Worm (Caenorhabditis elegans) whole organism, L3 larva: ENCODE measurements around the gene M18.6.

Source experiments
- R02D3.7 ChIP-seq: fragments of 150-350 bp; optimal IDR thresholded peaks from 2 replicates; lab custom pipeline; 2014; ENCODE audit warnings: missing biosample characterization, missing genetic modification characterization
- ZK546.5 ChIP-seq: sonication (generic microtip); optimal IDR thresholded peaks from 2 replicates; lab custom pipeline; 2017; ENCODE audit warnings: missing biosample characterization, missing genetic modification characterization
- aly-2 ChIP-seq: fragments of 150-350 bp; optimal IDR thresholded peaks from 2 replicates; lab custom pipeline; 2014; ENCODE audit warnings: missing biosample characterization, missing genetic modification characterization
- ceh-16 ChIP-seq: sonication (generic microtip); optimal IDR thresholded peaks from 2 replicates; lab custom pipeline; 2017; ENCODE audit warnings: missing biosample characterization, missing genetic modification characterization
- egl-27 ChIP-seq: sonication (generic microtip); optimal IDR thresholded peaks from 4 replicates; lab custom pipeline; 2017; ENCODE audit warnings: missing biosample characterization, missing genetic modification reagents, missing genetic modification characterization
- egl-5 ChIP-seq: fragments of 150-350 bp; optimal IDR thresholded peaks from 2 replicates; lab custom pipeline; 2017; ENCODE audit warnings: missing biosample characterization, missing genetic modification reagents, missing genetic modification characterization, inconsistent platforms
- elt-1 ChIP-seq: fragments of 150-350 bp; optimal IDR thresholded peaks from 2 replicates; lab custom pipeline; 2014; ENCODE audit warnings: missing biosample characterization, missing genetic modification characterization
- elt-2 ChIP-seq: sonication (generic microtip); optimal IDR thresholded peaks from 2 replicates; lab custom pipeline; 2016; ENCODE audit warnings: missing genetic modification reagents, mild to moderate bottlenecking, missing genetic modification characterization, missing compliant biosample characterization
- elt-3 ChIP-seq, 3 experiments: fragments of 150-350 bp in 1 of 3; sonication (generic microtip) in 2 of 3; optimal IDR thresholded peaks; 2 replicates in 2 of 3; 4 replicates in 1 of 3; lab custom pipeline; 2014 to 2017; ENCODE audit warnings: missing biosample characterization in 3 of 3, missing genetic modification characterization in 3 of 3
- fkh-10 ChIP-seq: sonication (generic microtip); optimal IDR thresholded peaks from 2 replicates; lab custom pipeline; 2017; ENCODE audit warnings: missing biosample characterization, missing genetic modification reagents, missing genetic modification characterization
- fkh-2 ChIP-seq: fragments of 150-350 bp; optimal IDR thresholded peaks from 2 replicates; lab custom pipeline; 2014; ENCODE audit warnings: missing biosample characterization, missing genetic modification reagents, missing genetic modification characterization
- fos-1 ChIP-seq: fragments of 150-350 bp; optimal IDR thresholded peaks from 2 replicates; lab custom pipeline; 2014; ENCODE audit warnings: missing biosample characterization, missing genetic modification characterization
- jun-1 ChIP-seq: fragments of 150-350 bp; optimal IDR thresholded peaks from 2 replicates; lab custom pipeline; 2014; ENCODE audit warnings: missing biosample characterization, missing genetic modification reagents, missing genetic modification characterization
- lin-15B ChIP-seq: fragments of 150-350 bp; optimal IDR thresholded peaks from 2 replicates; lab custom pipeline; 2014; ENCODE audit warnings: missing biosample characterization, missing genetic modification characterization
- lin-39 ChIP-seq: fragments of 150-350 bp; optimal IDR thresholded peaks from 2 replicates; lab custom pipeline; 2018; ENCODE audit warnings: missing biosample characterization, missing genetic modification reagents, missing genetic modification characterization
- lsy-12 ChIP-seq: sonication (generic microtip); optimal IDR thresholded peaks from 2 replicates; lab custom pipeline; 2016; ENCODE audit warnings: mild to moderate bottlenecking, missing genetic modification characterization, missing compliant biosample characterization
- mdl-1 ChIP-seq: fragments of 150-350 bp; optimal IDR thresholded peaks from 2 replicates; lab custom pipeline; 2014; ENCODE audit warnings: missing biosample characterization, missing genetic modification characterization
- nhr-11 ChIP-seq: fragments of 150-350 bp; optimal IDR thresholded peaks from 2 replicates; lab custom pipeline; 2014; ENCODE audit warnings: missing biosample characterization, missing genetic modification characterization
- nhr-12 ChIP-seq: fragments of 150-350 bp; optimal IDR thresholded peaks from 2 replicates; lab custom pipeline; 2014; ENCODE audit warnings: missing biosample characterization, missing genetic modification characterization
- nhr-23 ChIP-seq: fragments of 150-350 bp; optimal IDR thresholded peaks from 2 replicates; lab custom pipeline; 2014; ENCODE audit warnings: missing biosample characterization, missing genetic modification reagents, missing genetic modification characterization
- nhr-237 ChIP-seq: fragments of 150-350 bp; optimal IDR thresholded peaks from 2 replicates; lab custom pipeline; 2014; ENCODE audit warnings: missing biosample characterization, missing genetic modification characterization
- nhr-25 ChIP-seq: sonication (generic microtip); optimal IDR thresholded peaks from 2 replicates; lab custom pipeline; 2017; ENCODE audit warnings: missing biosample characterization, missing genetic modification characterization
- nhr-28 ChIP-seq: fragments of 150-350 bp; optimal IDR thresholded peaks from 2 replicates; lab custom pipeline; 2014; ENCODE audit warnings: missing biosample characterization, missing genetic modification characterization
- nhr-43 ChIP-seq: sonication (generic microtip); optimal IDR thresholded peaks from 2 replicates; lab custom pipeline; 2016; ENCODE audit warnings: mild to moderate bottlenecking, missing genetic modification characterization, missing compliant biosample characterization; ENCODE audit not compliant: poor library complexity, severe bottlenecking
- nhr-67 ChIP-seq: fragments of 150-350 bp; optimal IDR thresholded peaks from 2 replicates; lab custom pipeline; 2014; ENCODE audit warnings: missing biosample characterization, missing genetic modification characterization
- nhr-76 ChIP-seq: fragments of 150-350 bp; sonication (generic microtip); optimal IDR thresholded peaks from 5 replicates; lab custom pipeline; 2014; ENCODE audit warnings: missing biosample characterization, missing genetic modification characterization
- pha-4 ChIP-seq: fragments of 150-350 bp; optimal IDR thresholded peaks from 2 replicates; lab custom pipeline; 2014; ENCODE audit warnings: missing biosample characterization, missing genetic modification reagents, missing genetic modification characterization
- pqm-1 ChIP-seq: fragments of 150-350 bp; optimal IDR thresholded peaks from 2 replicates; lab custom pipeline; 2017; ENCODE audit warnings: missing biosample characterization, missing genetic modification characterization, inconsistent platforms
- sea-2 ChIP-seq: fragments of 150-350 bp; sonication (generic microtip); optimal IDR thresholded peaks from 4 replicates; lab custom pipeline; 2014; ENCODE audit warnings: missing biosample characterization, missing genetic modification reagents, missing genetic modification characterization
- tbx-2 ChIP-seq: sonication (generic microtip); optimal IDR thresholded peaks from 2 replicates; lab custom pipeline; 2016; ENCODE audit warnings: mild to moderate bottlenecking, missing genetic modification characterization, missing compliant biosample characterization
- unc-39 ChIP-seq: sonication (generic microtip); optimal IDR thresholded peaks from 4 replicates; lab custom pipeline; 2017; ENCODE audit warnings: missing biosample characterization, missing genetic modification characterization
- unc-62 ChIP-seq: fragments of 150-350 bp; sonication (generic microtip); optimal IDR thresholded peaks from 4 replicates; lab custom pipeline; 2014; ENCODE audit warnings: missing biosample characterization, missing genetic modification reagents, missing genetic modification characterization
- zag-1 ChIP-seq: fragments of 150-350 bp; optimal IDR thresholded peaks from 2 replicates; lab custom pipeline; 2014; ENCODE audit warnings: missing biosample characterization, missing genetic modification characterization
- ztf-11 ChIP-seq: fragments of 150-350 bp; optimal IDR thresholded peaks from 2 replicates; lab custom pipeline; 2014; ENCODE audit warnings: missing biosample characterization, missing genetic modification characterization
- ztf-4 ChIP-seq: fragments of 150-350 bp; optimal IDR thresholded peaks from 2 replicates; lab custom pipeline; 2014; ENCODE audit warnings: missing biosample characterization, missing genetic modification characterization

Gene M18.6

DNA sequence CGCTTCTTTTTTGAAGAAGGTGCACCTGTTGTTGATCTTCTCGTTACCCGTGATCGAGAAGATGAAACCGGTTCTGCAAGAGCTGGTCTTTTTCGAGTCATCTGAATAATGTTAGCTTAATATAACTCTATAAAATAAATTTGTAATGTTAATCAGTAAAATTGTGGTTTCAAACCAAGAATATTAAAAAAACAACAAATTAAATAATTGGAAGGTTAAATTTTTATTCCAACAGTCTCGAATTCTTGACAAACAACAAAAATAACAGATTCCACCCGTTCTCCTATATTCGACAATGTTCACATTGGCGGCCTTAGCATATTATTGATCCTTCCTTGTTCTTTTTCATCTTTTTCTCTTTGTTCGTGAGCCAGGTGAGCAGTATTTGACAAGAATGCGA lies 29.0 kb upstream of the M18.6 start, which contains the start of gene mig-32:
TSS of gene mig-32 (minus strand) at position 101 of the 400 bp plus-strand sequence.
- TF ChIP-seq ZK546.5 (tag; lab: Kevin White, UChicago) (no peak), lin-39 (tag; lab: Kevin White, UChicago) (no peak), jun-1 (tag; lab: Kevin White, UChicago) (no peak), lsy-12 (tag; lab: Kevin White, UChicago) (no peak), pqm-1 (tag; lab: Kevin White, UChicago) (no peak), nhr-76 (tag; lab: Kevin White, UChicago) (no peak), elt-2 (no peak), ztf-11 (tag; lab: Kevin White, UChicago) (no peak), unc-62 (no peak), fkh-10 (GFP tag; lab: Kevin White, UChicago) (no peak), mdl-1 (tag; lab: Kevin White, UChicago) (no peak)

DNA sequence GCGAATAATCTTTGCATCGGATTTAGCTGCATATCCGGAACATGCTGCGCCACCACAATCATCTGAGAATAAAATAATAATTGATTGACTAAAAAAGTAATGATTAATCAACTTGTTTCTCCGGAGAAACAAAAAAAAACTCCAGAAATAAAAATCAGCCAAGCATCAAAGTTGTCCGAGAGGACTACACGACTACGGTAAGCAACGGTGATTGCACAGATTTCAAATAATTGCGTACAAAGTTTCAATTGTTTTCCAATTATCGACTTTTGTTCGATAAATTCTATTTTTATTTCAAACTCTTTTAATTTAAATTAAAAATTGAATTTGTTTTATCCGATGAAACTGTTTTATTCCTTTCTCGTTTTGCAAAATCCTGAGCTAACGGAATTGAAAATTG lies 27.7 kb upstream of the M18.6 start, which contains the start of gene cpsf-4:
TSS of gene cpsf-4 (minus strand) at position 62 of the 400 bp plus-strand sequence.
- TF ChIP-seq ztf-11 (tag; lab: Kevin White, UChicago) = no peak
- TF ChIP-seq elt-1 (tag; lab: Kevin White, UChicago) = no peak
- no peak for TF ChIP-seq nhr-237 (tag; lab: Kevin White, UChicago)
- no peak for TF ChIP-seq unc-39 (tag; lab: Kevin White, UChicago)
- TF ChIP-seq ceh-16 (tag; lab: Kevin White, UChicago) = no peak
- no peak for TF ChIP-seq nhr-12 (tag; lab: Kevin White, UChicago)
- no peak for TF ChIP-seq nhr-25 (tag; lab: Kevin White, UChicago)
- TF ChIP-seq, all 47 proteins: peak for 0

DNA sequence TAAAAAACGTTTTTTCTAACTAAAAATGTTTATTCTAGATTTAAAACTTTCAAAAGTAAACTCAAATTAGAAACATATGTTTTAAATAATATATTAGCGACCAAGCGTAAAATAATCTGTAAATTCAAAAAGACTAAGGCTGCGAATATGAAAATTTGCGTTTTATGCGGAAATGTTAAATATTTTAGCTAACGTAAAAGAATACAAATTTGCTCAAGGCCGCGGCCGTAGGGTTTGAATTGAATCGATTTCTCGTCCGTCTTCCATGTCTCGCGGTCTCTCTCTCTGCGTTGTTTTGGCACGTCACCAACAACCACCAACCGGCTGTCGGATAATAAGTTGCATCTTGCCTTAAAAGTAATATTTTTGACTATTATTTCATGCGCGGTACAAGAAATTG lies 27.3 kb upstream of the M18.6 start, which contains the start of gene F11A10.5:
TSS of gene F11A10.5 (plus strand) at position 301 of the 400 bp plus-strand sequence.
- no peak for TF ChIP-seq nhr-43
- no peak for TF ChIP-seq nhr-11
- peak; percentile 41 for TF ChIP-seq lin-15B (tag; lab: Kevin White, UChicago)
- TF ChIP-seq ztf-4 (tag; lab: Kevin White, UChicago) = no peak
- TF ChIP-seq nhr-25 (tag; lab: Kevin White, UChicago) = peak; percentile 22
- TF ChIP-seq nhr-23 (tag; lab: Kevin White, UChicago) = peak; percentile 7

DNA sequence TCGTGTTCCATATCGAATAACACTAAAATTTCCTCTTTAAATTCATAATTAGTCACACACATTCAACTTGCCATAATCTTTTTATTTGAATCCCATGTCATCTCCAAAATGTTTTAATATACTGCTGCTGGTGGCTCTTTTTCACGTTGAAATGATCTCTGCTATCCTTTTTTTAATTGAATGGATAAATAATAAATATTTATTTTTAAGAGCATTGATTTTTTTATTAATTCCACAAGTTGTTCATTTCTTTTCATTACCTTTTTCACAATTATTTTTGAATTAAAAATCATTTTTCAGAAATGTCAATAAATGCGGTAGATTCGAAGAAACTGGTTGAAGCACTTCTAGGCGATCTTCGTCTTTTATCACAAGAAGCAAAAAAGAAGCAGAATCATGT lies 24.6 kb upstream of the M18.6 start, which contains the start of gene mon-2:
TSS of gene mon-2 (plus strand) at position 301 of the 400 bp plus-strand sequence.
- TF ChIP-seq egl-27 (tag; lab: Kevin White, UChicago) (no peak), elt-3 (tag; optimal IDR thresholded peaks at IDR 0.05; lab: Kevin White, UChicago) (no peak), fos-1 (tag; lab: Kevin White, UChicago) (no peak), mdl-1 (tag; lab: Kevin White, UChicago) (no peak), tbx-2 (tag; lab: Kevin White, UChicago) (no peak), nhr-23 (tag; lab: Kevin White, UChicago) (no peak), R02D3.7 (tag; lab: Kevin White, UChicago) (no peak), ztf-4 (tag; lab: Kevin White, UChicago) (no peak), sea-2 (GFP tag; lab: Kevin White, UChicago) (no peak), zag-1 (no peak)

DNA sequence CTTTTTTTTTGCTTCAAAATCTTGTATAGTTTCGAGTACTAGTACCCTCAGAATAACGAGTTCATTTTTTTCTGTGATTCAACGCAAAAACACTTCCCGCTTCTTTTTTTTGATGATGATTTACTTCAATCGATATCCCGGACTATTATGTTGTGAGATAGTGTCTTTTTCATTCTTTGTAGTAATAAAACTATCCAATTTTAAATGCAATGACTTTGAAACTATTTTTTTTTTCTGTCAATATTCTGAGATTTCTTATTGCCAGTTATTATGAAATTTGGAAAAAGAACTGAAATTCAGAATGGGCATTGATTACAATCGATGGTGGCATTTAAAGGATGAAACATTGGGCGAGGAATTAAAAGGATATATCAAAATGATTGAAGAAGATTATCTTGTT lies 15.6 kb upstream of the M18.6 start, which contains the start of gene M18.3:
TSS of gene M18.3 (plus strand) at position 301 of the 400 bp plus-strand sequence.
- TF ChIP-seq egl-5 (tag; lab: Kevin White, UChicago) = no peak
- TF ChIP-seq nhr-67 (tag; lab: Kevin White, UChicago) = no peak
- no peak for TF ChIP-seq egl-27 (tag; lab: Kevin White, UChicago)
- TF ChIP-seq nhr-28 (tag; lab: Kevin White, UChicago) = no peak
- TF ChIP-seq ztf-4 (tag; lab: Kevin White, UChicago) = no peak
- no peak for TF ChIP-seq fos-1 (tag; lab: Kevin White, UChicago)
- no peak for TF ChIP-seq fkh-2 (tag; lab: Kevin White, UChicago)
- no peak for TF ChIP-seq nhr-237 (tag; lab: Kevin White, UChicago)
- no peak for TF ChIP-seq elt-3 (tag; optimal IDR thresholded peaks at IDR 0.05; lab: Kevin White, UChicago)
- TF ChIP-seq pha-4 (tag; lab: Kevin White, UChicago) = no peak
- no peak for TF ChIP-seq aly-2
